Worm (Caenorhabditis elegans) whole organism, midembryonic: ENCODE data around the gene F35A5.8.

Source experiments
- T22C8.4 ChIP-seq: fragments of 200-800 bp; sonication (Bioruptor generic); IDR thresholded peaks from 2 replicates; pipeline ENCODE4 v1.3.6; 2022; ENCODE audit warnings: missing genetic modification characterization, missing compliant biosample characterization
- cog-1 ChIP-seq: sonication (generic microtip); optimal IDR thresholded peaks from 2 replicates; lab custom pipeline; 2016; ENCODE audit warnings: missing genetic modification characterization, missing compliant biosample characterization
- flt-1 ChIP-seq: fragments of 200-800 bp; sonication (Bioruptor generic); IDR thresholded peaks from 2 replicates; pipeline ENCODE4 v1.3.6; 2022; ENCODE audit warnings: missing genetic modification characterization, missing compliant biosample characterization
- klf-2 ChIP-seq: fragments of 200-800 bp; sonication (Bioruptor generic); conservative IDR thresholded peaks from 2 replicates; pipeline ENCODE4 v1.3.6; 2022; ENCODE audit warnings: missing genetic modification reagents, missing genetic modification characterization, missing compliant biosample characterization
- med-1 ChIP-seq: sonication (generic microtip); optimal IDR thresholded peaks from 2 replicates; lab custom pipeline; 2017; ENCODE audit warnings: missing genetic modification characterization, mild to moderate bottlenecking, missing compliant biosample characterization, antibody characterized with exemption, missing genetic modification reagents; ENCODE audit not compliant: insufficient read depth
- ref-1 ChIP-seq: fragments of 200-800 bp; sonication (Bioruptor generic); conservative IDR thresholded peaks from 2 replicates; pipeline ENCODE4 v1.3.6; 2022; ENCODE audit warnings: missing genetic modification reagents, missing genetic modification characterization, missing compliant biosample characterization
- tab-1 ChIP-seq: fragments of 200-800 bp; sonication (Bioruptor generic); IDR thresholded peaks from 2 replicates; pipeline ENCODE4 v1.3.6; 2022; ENCODE audit warnings: missing genetic modification characterization, missing compliant biosample characterization
- ztf-23 ChIP-seq: fragments of 200-800 bp; sonication (Bioruptor generic); IDR thresholded peaks from 2 replicates; pipeline ENCODE4 v1.3.6; 2022; ENCODE audit warnings: missing genetic modification reagents, missing genetic modification characterization, missing compliant biosample characterization
- ztf-29 ChIP-seq: fragments of 200-800 bp; sonication (Bioruptor generic); IDR thresholded peaks from 2 replicates; pipeline ENCODE4 v1.3.6; 2022; ENCODE audit warnings: missing genetic modification reagents, missing genetic modification characterization, missing compliant biosample characterization

Gene F35A5.8

ce11 chrX:3803314-3803713 lies at the start of gene F35A5.8:
Gene F35A5.8, minus strand, starts transcription at chrX:3803464.
- no peak for TF ChIP-seq ref-1
- peak; percentile 71 for TF ChIP-seq flt-1 (GFP tag; lab: Robert Waterston, UW)
- TF ChIP-seq klf-2 (GFP tag; lab: Robert Waterston, UW) = no peak
- TF ChIP-seq cog-1 (tag; lab: Kevin White, UChicago) = peak; percentile 43
- 0 out of 2 replicates have a peak, but pooled peaks have one; percentile 49 for TF ChIP-seq ztf-23 (GFP tag; lab: Robert Waterston, UW)
- no peak for TF ChIP-seq T22C8.4 (GFP tag; lab: Robert Waterston, UW)
- no peak for TF ChIP-seq tab-1 (GFP tag; lab: Robert Waterston, UW)

ce11 chrX:3842398-3842896 lies 39.2 kb upstream of the F35A5.8 start, which contains the start of gene ttr-48:
Gene ttr-48, minus strand, starts transcription at chrX:3842448.
- TF ChIP-seq ztf-29 (GFP tag; lab: Robert Waterston, UW) (no peak), tab-1 (GFP tag; lab: Robert Waterston, UW) (no peak), cog-1 (tag; lab: Kevin White, UChicago) (no peak), ref-1 (no peak), flt-1 (GFP tag; lab: Robert Waterston, UW) (no peak), T22C8.4 (GFP tag; lab: Robert Waterston, UW) (no peak), med-1 (GFP tag; lab: Kevin White, UChicago) (no peak), klf-2 (GFP tag; lab: Robert Waterston, UW) (no peak), ztf-23 (GFP tag; lab: Robert Waterston, UW) (no peak)

- TF ChIP-seq tab-1 (GFP tag; lab: Robert Waterston, UW) (no peak), med-1 (GFP tag; lab: Kevin White, UChicago) (no peak), ref-1 (no peak), flt-1 (GFP tag; lab: Robert Waterston, UW) (no peak), T22C8.4 (GFP tag; lab: Robert Waterston, UW) (no peak), cog-1 (tag; lab: Kevin White, UChicago) (no peak), ztf-29 (GFP tag; lab: Robert Waterston, UW) (no peak), ztf-23 (GFP tag; lab: Robert Waterston, UW) (no peak), klf-2 (GFP tag; lab: Robert Waterston, UW) (no peak)
Measured at ce11 chrX:3839172-3839571, 35.9 kb upstream of the F35A5.8 start.

ce11 chrX:3838670-3839069 lies 35.4 kb upstream of the F35A5.8 start:
- TF ChIP-seq klf-2 (GFP tag; lab: Robert Waterston, UW) (no peak), med-1 (GFP tag; lab: Kevin White, UChicago) (no peak), T22C8.4 (GFP tag; lab: Robert Waterston, UW) (no peak), flt-1 (GFP tag; lab: Robert Waterston, UW) (no peak), cog-1 (tag; lab: Kevin White, UChicago) (no peak), ztf-29 (GFP tag; lab: Robert Waterston, UW) (no peak), ztf-23 (GFP tag; lab: Robert Waterston, UW) (no peak), tab-1 (GFP tag; lab: Robert Waterston, UW) (no peak), ref-1 (no peak)

- no peak for TF ChIP-seq flt-1 (GFP tag; lab: Robert Waterston, UW)
- no peak for TF ChIP-seq ztf-23 (GFP tag; lab: Robert Waterston, UW)
- no peak for TF ChIP-seq tab-1 (GFP tag; lab: Robert Waterston, UW)
- no peak for TF ChIP-seq ztf-29 (GFP tag; lab: Robert Waterston, UW)
Measured at ce11 chrX:3837752-3838159, 34.5 kb upstream of the F35A5.8 start.

ce11 chrX:3835632-3836031 lies 32.4 kb upstream of the F35A5.8 start:
- no peak for TF ChIP-seq med-1 (GFP tag; lab: Kevin White, UChicago)
- TF ChIP-seq cog-1 (tag; lab: Kevin White, UChicago) = no peak
- TF ChIP-seq klf-2 (GFP tag; lab: Robert Waterston, UW) = no peak
- 0 out of 2 replicates have a peak, but pooled peaks have one; percentile 30 for TF ChIP-seq ztf-23 (GFP tag; lab: Robert Waterston, UW)
- no peak for TF ChIP-seq ztf-29 (GFP tag; lab: Robert Waterston, UW)
- TF ChIP-seq ref-1 = no peak
- TF ChIP-seq flt-1 (GFP tag; lab: Robert Waterston, UW) = no peak
- TF ChIP-seq T22C8.4 (GFP tag; lab: Robert Waterston, UW) = no peak

- TF ChIP-seq ref-1 (no peak), cog-1 (tag; lab: Kevin White, UChicago) (no peak), med-1 (GFP tag; lab: Kevin White, UChicago) (no peak), ztf-23 (GFP tag; lab: Robert Waterston, UW) (no peak), T22C8.4 (GFP tag; lab: Robert Waterston, UW) (no peak), flt-1 (GFP tag; lab: Robert Waterston, UW) (no peak), ztf-29 (GFP tag; lab: Robert Waterston, UW) (no peak), tab-1 (GFP tag; lab: Robert Waterston, UW) (no peak), klf-2 (GFP tag; lab: Robert Waterston, UW) (no peak)
Measured at ce11 chrX:3833964-3834840, 30.9 kb upstream of the F35A5.8 start.

- TF ChIP-seq klf-2 (GFP tag; lab: Robert Waterston, UW) (no peak), cog-1 (tag; lab: Kevin White, UChicago) (no peak), ztf-23 (GFP tag; lab: Robert Waterston, UW) (no peak)
Measured at ce11 chrX:3832059-3832641, 28.9 kb upstream of the F35A5.8 start.

ce11 chrX:3830872-3831271 lies 27.6 kb upstream of the F35A5.8 start:
- TF ChIP-seq klf-2 (GFP tag; lab: Robert Waterston, UW) (no peak), ztf-23 (GFP tag; lab: Robert Waterston, UW) (no peak), tab-1 (GFP tag; lab: Robert Waterston, UW) (no peak), flt-1 (GFP tag; lab: Robert Waterston, UW) (no peak), ref-1 (no peak), T22C8.4 (GFP tag; lab: Robert Waterston, UW) (no peak), cog-1 (tag; lab: Kevin White, UChicago) (no peak), med-1 (GFP tag; lab: Kevin White, UChicago) (no peak), ztf-29 (GFP tag; lab: Robert Waterston, UW) (no peak)
